Worm (Caenorhabditis elegans) whole organism, L2 larva: ENCODE data around the gene rps-8.

ENCODE experiments used
- F13H6.1 ChIP-seq: sonication (generic microtip); optimal IDR thresholded peaks from 2 replicates; lab custom pipeline; 2016; ENCODE audit warnings: missing genetic modification characterization, missing compliant biosample characterization
- Y55F3AM.14 ChIP-seq: fragments of 200-800 bp; sonication (Bioruptor generic); optimal IDR thresholded peaks from 2 replicates; lab custom pipeline; 2018; ENCODE audit warnings: mild to moderate bottlenecking, missing genetic modification characterization, missing compliant biosample characterization
- alr-1 ChIP-seq: fragments of 150-350 bp; optimal IDR thresholded peaks from 2 replicates; lab custom pipeline; 2014; ENCODE audit warnings: missing biosample characterization, missing genetic modification characterization
- ama-1 ChIP-seq: fragments of 150-350 bp; optimal IDR thresholded peaks from 2 replicates; lab custom pipeline; 2018; ENCODE audit warnings: inconsistent platforms
- dmd-4 ChIP-seq: sonication (generic microtip); optimal IDR thresholded peaks from 2 replicates; lab custom pipeline; 2017; ENCODE audit warnings: missing biosample characterization, missing genetic modification characterization
- elt-1 ChIP-seq: fragments of 150-350 bp; optimal IDR thresholded peaks from 2 replicates; lab custom pipeline; 2014; ENCODE audit warnings: missing biosample characterization, missing genetic modification characterization
- fos-1 ChIP-seq: fragments of 150-350 bp; optimal IDR thresholded peaks from 2 replicates; lab custom pipeline; 2014; ENCODE audit warnings: missing biosample characterization, missing genetic modification characterization
- gmeb-1 ChIP-seq: fragments of 150-350 bp; optimal IDR thresholded peaks from 2 replicates; lab custom pipeline; 2014; ENCODE audit warnings: missing biosample characterization, missing genetic modification characterization
- lin-39 ChIP-seq: fragments of 150-350 bp; optimal IDR thresholded peaks from 2 replicates; lab custom pipeline; 2014; ENCODE audit warnings: missing biosample characterization, missing genetic modification reagents, missing genetic modification characterization
- lsy-2 ChIP-seq, 2 experiments: fragments of 150-350 bp in 1 of 2; sonication (generic microtip) in 1 of 2; optimal IDR thresholded peaks; 2 replicates each; lab custom pipeline; 2014 to 2017; ENCODE audit warnings: missing biosample characterization in 2 of 2, missing genetic modification characterization in 2 of 2
- mab-5 ChIP-seq: fragments of 150-350 bp; optimal IDR thresholded peaks from 2 replicates; lab custom pipeline; 2014; ENCODE audit warnings: missing biosample characterization, missing genetic modification characterization
- nhr-10 ChIP-seq: sonication (generic microtip); optimal IDR thresholded peaks from 2 replicates; lab custom pipeline; 2017; ENCODE audit warnings: missing biosample characterization, missing genetic modification characterization
- nhr-11 ChIP-seq: fragments of 150-350 bp; optimal IDR thresholded peaks from 2 replicates; lab custom pipeline; 2014; ENCODE audit warnings: missing biosample characterization, missing genetic modification characterization
- nhr-12 ChIP-seq: fragments of 150-350 bp; optimal IDR thresholded peaks from 2 replicates; lab custom pipeline; 2014; ENCODE audit warnings: missing biosample characterization, missing genetic modification characterization
- nhr-129 ChIP-seq: fragments of 150-350 bp; optimal IDR thresholded peaks from 2 replicates; lab custom pipeline; 2014; ENCODE audit warnings: missing biosample characterization, missing genetic modification characterization
- nhr-21 ChIP-seq: fragments of 150-350 bp; optimal IDR thresholded peaks from 2 replicates; lab custom pipeline; 2014; ENCODE audit warnings: missing biosample characterization, missing genetic modification characterization
- nhr-237 ChIP-seq: fragments of 150-350 bp; optimal IDR thresholded peaks from 2 replicates; lab custom pipeline; 2014; ENCODE audit warnings: missing biosample characterization, missing genetic modification characterization
- nhr-6 ChIP-seq: fragments of 150-350 bp; optimal IDR thresholded peaks from 2 replicates; lab custom pipeline; 2014; ENCODE audit warnings: missing biosample characterization, missing genetic modification characterization
- nhr-77 ChIP-seq: fragments of 150-350 bp; optimal IDR thresholded peaks from 2 replicates; lab custom pipeline; 2014; ENCODE audit warnings: missing biosample characterization, missing genetic modification characterization
- skn-1 ChIP-seq: sonication (generic microtip); optimal IDR thresholded peaks from 2 replicates; lab custom pipeline; 2017; ENCODE audit warnings: missing biosample characterization, missing genetic modification characterization
- sma-3 ChIP-seq: sonication (generic microtip); optimal IDR thresholded peaks from 2 replicates; lab custom pipeline; 2016; ENCODE audit warnings: missing genetic modification reagents, missing genetic modification characterization, missing compliant biosample characterization
- snpc-4 ChIP-seq: fragments of 150-350 bp; optimal IDR thresholded peaks from 2 replicates; lab custom pipeline; 2014; ENCODE audit warnings: missing biosample characterization, missing genetic modification characterization
- unc-39 ChIP-seq: fragments of 150-350 bp; optimal IDR thresholded peaks from 2 replicates; lab custom pipeline; 2014; ENCODE audit warnings: missing biosample characterization, missing genetic modification characterization
- unc-62 ChIP-seq: fragments of 150-350 bp; optimal IDR thresholded peaks from 2 replicates; lab custom pipeline; 2014; ENCODE audit warnings: missing biosample characterization, missing genetic modification reagents, missing genetic modification characterization
- ztf-11 ChIP-seq: sonication (generic microtip); optimal IDR thresholded peaks from 2 replicates; lab custom pipeline; 2017; ENCODE audit warnings: missing biosample characterization, missing genetic modification characterization
- ztf-4 ChIP-seq: fragments of 150-350 bp; optimal IDR thresholded peaks from 2 replicates; lab custom pipeline; 2014; ENCODE audit warnings: missing biosample characterization, missing genetic modification characterization

Gene rps-8

ce11 chrIV:7285839-7286238, 27.8 kb downstream of the rps-8 start, which contains the start of gene C06E4.8:
TSS of gene C06E4.8 (minus strand) at chrIV:7285875.
- TF ChIP-seq fos-1 (tag; lab: Kevin White, UChicago) (peak; percentile 66), Y55F3AM.14 (GFP tag; lab: Kevin White, UChicago) (no peak), nhr-6 (tag; lab: Kevin White, UChicago) (no peak), gmeb-1 (no peak), F13H6.1 (tag; lab: Kevin White, UChicago) (no peak)
- TF ChIP-seq, all 48 proteins: peak for 1

DNA sequence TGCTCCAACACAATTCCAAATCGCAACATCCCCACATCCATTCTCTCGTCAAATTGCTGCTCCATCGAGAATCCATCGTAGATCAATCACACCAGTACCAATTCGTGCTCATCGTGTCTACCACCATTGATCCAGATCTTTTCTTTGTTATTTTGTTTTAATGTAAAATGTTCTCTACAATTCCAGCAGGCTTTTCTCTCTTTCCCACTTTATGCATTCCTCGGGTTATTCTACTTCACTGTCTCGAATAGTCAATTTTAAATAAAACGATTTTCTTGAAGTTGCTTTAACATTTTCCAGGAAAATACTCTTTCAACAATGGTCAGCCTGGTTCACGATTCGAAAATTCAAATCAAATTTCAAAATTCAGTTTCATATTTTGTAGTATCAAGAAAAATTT, 30.7 kb downstream of the rps-8 start, which contains the start of gene C06E4.1:
C06E4.1 (plus strand) TSS at position 301 of the 400 bp plus-strand sequence.
- TF ChIP-seq unc-39 (tag; lab: Kevin White, UChicago) (no peak), alr-1 (tag; lab: Kevin White, UChicago) (no peak), lin-39 (tag; lab: Kevin White, UChicago) (no peak), mab-5 (tag; lab: Kevin White, UChicago) (no peak), F13H6.1 (tag; lab: Kevin White, UChicago) (no peak), skn-1 (tag; lab: Kevin White, UChicago) (no peak), elt-1 (tag; lab: Kevin White, UChicago) (no peak), snpc-4 (no peak), unc-62 (GFP tag; lab: Kevin White, UChicago) (no peak), ztf-4 (tag; lab: Kevin White, UChicago) (no peak), lsy-2 (tag; optimal IDR thresholded peaks at IDR 0.05; lab: Kevin White, UChicago) (no peak), nhr-11 (tag; lab: Kevin White, UChicago) (no peak), dmd-4 (tag; lab: Kevin White, UChicago) (no peak), nhr-12 (tag; lab: Kevin White, UChicago) (no peak)

DNA sequence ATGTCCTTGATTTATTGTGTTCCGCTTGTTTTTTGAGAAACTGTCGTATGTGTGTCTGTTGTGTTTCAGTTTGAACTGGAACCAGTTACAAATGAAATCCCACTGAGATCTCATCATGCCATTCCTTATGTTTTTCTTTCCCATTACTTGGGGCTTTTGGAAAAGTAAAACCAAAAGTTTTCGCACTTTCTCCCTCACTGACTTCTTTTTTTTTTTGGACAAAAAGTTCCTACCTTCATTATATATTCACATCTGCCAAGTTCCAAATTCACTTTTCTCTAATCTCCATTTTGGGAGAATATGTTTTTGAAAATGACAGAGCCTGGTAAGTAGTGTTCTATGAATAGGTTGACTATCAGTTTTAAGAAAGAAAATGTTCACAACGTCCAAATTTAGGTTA, 37.0 kb downstream of the rps-8 start, which contains the start of gene C06E4.2:
C06E4.2 (plus strand) TSS at position 301 of the 400 bp plus-strand sequence.
- TF ChIP-seq nhr-129, result no peak

ce11 chrIV:7274969-7275548, 38.6 kb downstream of the rps-8 start:
- TF ChIP-seq ama-1 (lab: Kevin White, UChicago) (no peak), alr-1 (tag; lab: Kevin White, UChicago) (no peak), nhr-6 (tag; lab: Kevin White, UChicago) (no peak), nhr-129 (peak; percentile 39), skn-1 (tag; lab: Kevin White, UChicago) (no peak), Y55F3AM.14 (GFP tag; lab: Kevin White, UChicago) (no peak), nhr-21 (tag; lab: Kevin White, UChicago) (no peak), lin-39 (tag; lab: Kevin White, UChicago) (no peak), nhr-77 (no peak), nhr-12 (tag; lab: Kevin White, UChicago) (no peak), fos-1 (tag; lab: Kevin White, UChicago) (peak; percentile 21), sma-3 (GFP tag; lab: Kevin White, UChicago) (no peak), snpc-4 (no peak)

- TF ChIP-seq ztf-11 (tag; lab: Kevin White, UChicago), result no peak
- no peak for TF ChIP-seq lsy-2 (tag; optimal IDR thresholded peaks at IDR 0.05; lab: Kevin White, UChicago)
- no peak for TF ChIP-seq nhr-237 (tag; lab: Kevin White, UChicago)
- no peak for TF ChIP-seq nhr-10 (tag; lab: Kevin White, UChicago)
- TF ChIP-seq snpc-4, result no peak
- TF ChIP-seq, all 48 proteins: peak for 0
Measured at ce11 chrIV:7263137-7263536, 50.5 kb downstream of the rps-8 start, which contains the start of gene glb-2. TSS of gene glb-2 (minus strand) at chrIV:7263237.
